Worm (Caenorhabditis elegans): ENCODE data around the gene lgc-14.

The lgc-14 gene

DNA sequence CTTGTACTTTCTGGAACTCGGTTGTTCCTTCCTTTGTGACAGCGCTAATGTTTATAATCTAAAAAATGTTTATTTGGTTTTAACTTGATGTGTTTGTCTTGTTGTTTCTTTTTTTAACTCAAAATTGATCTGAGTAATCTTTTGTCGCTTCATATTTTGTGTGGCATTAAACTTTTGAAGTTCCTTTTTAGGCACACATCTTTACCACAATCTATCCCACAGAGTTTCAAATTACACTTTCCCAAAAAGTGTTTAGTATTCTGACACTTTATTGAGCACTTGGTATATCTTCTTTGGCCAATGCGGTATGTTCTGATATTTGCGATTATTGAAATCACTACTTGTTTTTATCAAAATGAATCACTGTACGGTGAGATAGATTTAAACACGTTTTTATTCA is 14.0 kb downstream of the lgc-14 start, which contains the start of gene lgc-18:
Gene lgc-18, plus strand, starts transcription at position 301 of the 400 bp plus-strand sequence.
- TF ChIP-seq mep-1 (tag; optimal IDR thresholded peaks at IDR 0.05), result no peak
- no peak for TF ChIP-seq F26F4.8 (GFP tag; conservative IDR thresholded peaks at IDR 0.05)
- TF ChIP-seq arid-1 (GFP tag; conservative IDR thresholded peaks at IDR 0.05), result no peak
- TF ChIP-seq gei-8 (GFP tag; optimal IDR thresholded peaks at IDR 0.05), result no peak
- no peak for TF ChIP-seq unc-62 (GFP tag; optimal IDR thresholded peaks at IDR 0.05 in 1 of 2)
- TF ChIP-seq unc-62 (tag; optimal IDR thresholded peaks at IDR 0.05), result no peak
- TF ChIP-seq ztf-11 (tag; optimal IDR thresholded peaks at IDR 0.05), result no peak
- no peak for TF ChIP-seq ceh-62 (tag; optimal IDR thresholded peaks at IDR 0.05)
- no peak for TF ChIP-seq nhr-76 (tag; optimal IDR thresholded peaks at IDR 0.05)
- no peak for TF ChIP-seq nhr-41 (GFP tag; IDR thresholded peaks at IDR 0.05)
- TF ChIP-seq rbr-2 (tag; optimal IDR thresholded peaks at IDR 0.05), result no peak
- no peak for TF ChIP-seq saeg-2 (GFP tag; IDR thresholded peaks at IDR 0.05)
- no peak for TF ChIP-seq ceh-20 (GFP tag; IDR thresholded peaks at IDR 0.05)
- TF ChIP-seq zip-11 (GFP tag; IDR thresholded peaks at IDR 0.05), result no peak
- TF ChIP-seq snpc-1.2 (GFP tag; IDR thresholded peaks at IDR 0.05), result no peak
- TF ChIP-seq nhr-42 (GFP tag; IDR thresholded peaks at IDR 0.05), result no peak

DNA sequence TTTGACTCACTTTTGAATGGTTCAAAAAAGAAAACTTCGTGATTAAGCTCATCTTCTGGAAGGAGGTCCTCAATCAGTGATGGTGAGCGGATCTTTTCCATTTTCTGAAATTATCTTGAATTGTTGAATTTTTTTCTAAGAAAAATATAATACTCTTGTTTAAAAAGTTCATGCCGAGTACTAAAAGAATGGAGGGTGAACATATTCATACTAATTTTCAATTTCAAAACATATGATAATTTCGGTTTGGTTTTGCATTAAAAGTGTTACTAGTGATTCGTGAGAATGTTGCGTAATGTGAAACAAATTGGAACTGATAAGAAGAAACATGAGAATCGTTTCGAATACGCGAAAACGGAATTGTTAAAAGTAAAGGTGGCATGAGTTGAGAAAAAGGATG is 29.7 kb downstream of the lgc-14 start, which contains the start of gene lyst-1:
Gene lyst-1, minus strand, starts transcription at position 101 of the 400 bp plus-strand sequence.
- TF ChIP-seq hmg-1.1 (GFP tag; IDR thresholded peaks at IDR 0.05) (no peak), lsy-2 (tag; optimal IDR thresholded peaks at IDR 0.05) (no peak), daf-12 (tag; optimal IDR thresholded peaks at IDR 0.05) (no peak), Y48G9A.11 (GFP tag; IDR thresholded peaks at IDR 0.05) (no peak), ZK337.2 (GFP tag; IDR thresholded peaks at IDR 0.05) (no peak)

DNA sequence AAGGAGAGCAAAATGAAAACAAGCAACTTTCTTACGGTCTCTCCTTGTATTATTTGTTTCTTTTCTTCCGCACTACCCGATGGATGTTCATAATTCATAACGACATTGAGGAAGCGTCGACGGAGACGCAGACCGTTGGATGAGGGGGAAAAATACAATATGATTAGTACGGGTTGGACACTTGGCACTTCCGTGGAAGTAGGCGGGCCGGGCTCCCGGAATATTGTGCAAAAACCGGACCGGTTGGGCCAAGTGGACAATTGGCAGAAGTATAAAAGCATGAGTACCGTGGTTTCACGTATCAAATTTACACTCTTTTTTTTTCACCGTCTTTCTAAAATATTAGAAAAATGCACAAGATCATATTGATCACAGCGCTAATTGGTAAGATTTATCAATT is 31.3 kb downstream of the lgc-14 start, which contains the start of gene M153.3:
Gene M153.3, plus strand, starts transcription at position 301 of the 400 bp plus-strand sequence.
- TF ChIP-seq R02D3.7 (tag; optimal IDR thresholded peaks at IDR 0.05) (no peak), set-16 (GFP tag; IDR thresholded peaks at IDR 0.05) (no peak), hif-1 (tag; optimal IDR thresholded peaks at IDR 0.05) (no peak), nhr-102 (tag; optimal IDR thresholded peaks at IDR 0.05) (no peak), egl-43 (GFP tag; IDR thresholded peaks at IDR 0.05) (no peak), nhr-48 (tag; optimal IDR thresholded peaks at IDR 0.05) (no peak), nhr-11 (tag; optimal IDR thresholded peaks at IDR 0.05) (no peak), ceh-28 (tag; optimal IDR thresholded peaks at IDR 0.05) (no peak), ceh-20 (GFP tag; IDR thresholded peaks at IDR 0.05) (no peak), zfp-3 (GFP tag; conservative IDR thresholded peaks at IDR 0.05) (no peak), hlh-30 (tag; optimal IDR thresholded peaks at IDR 0.05; ENCODE audit: insufficient read depth) (no peak), unc-39 (tag; optimal IDR thresholded peaks at IDR 0.05) (no peak), T26A8.4 (GFP tag; IDR thresholded peaks at IDR 0.05) (no peak), nhr-41 (GFP tag; IDR thresholded peaks at IDR 0.05) (no peak), unc-62 (GFP tag; optimal IDR thresholded peaks at IDR 0.05 in 1 of 2) (no peak), unc-62 (tag; optimal IDR thresholded peaks at IDR 0.05) (no peak), unc-130 (GFP tag; optimal IDR thresholded peaks at IDR 0.05) (no peak)

DNA sequence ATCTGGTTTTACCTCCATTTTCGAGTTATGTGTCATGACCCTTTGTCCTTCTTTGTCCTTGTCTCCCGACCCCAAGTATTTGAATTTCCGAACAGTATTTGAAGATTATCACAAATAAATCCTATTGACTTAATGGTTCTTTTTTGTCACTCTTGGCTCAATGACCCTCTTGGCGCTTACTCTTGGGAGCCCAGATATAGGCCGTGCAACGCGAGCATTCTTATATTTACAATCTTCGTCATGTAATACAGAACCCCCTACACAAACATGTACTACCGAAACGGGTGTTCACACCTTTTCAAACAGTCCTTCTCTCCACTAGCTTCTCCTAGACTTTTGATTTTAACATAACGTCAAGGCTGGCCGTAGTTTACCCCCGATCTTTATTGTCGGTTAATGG is 32.4 kb downstream of the lgc-14 start, which contains the start of gene M153.5:
Gene M153.5, plus strand, starts transcription at position 301 of the 400 bp plus-strand sequence.
- no peak for TF ChIP-seq php-3 (GFP tag; IDR thresholded peaks at IDR 0.05)
- no peak for TF ChIP-seq nhr-76 (tag; optimal IDR thresholded peaks at IDR 0.05)
- TF ChIP-seq nhr-11 (tag; optimal IDR thresholded peaks at IDR 0.05), result no peak
- no peak for TF ChIP-seq nhr-10 (tag; optimal IDR thresholded peaks at IDR 0.05)

Data from whole organism, L4 larva.